Fruit fly (Drosophila melanogaster) whole organism, wandering third instar larva: ENCODE data around the gene yuri.

Source experiments
- Abd-B ChIP-seq: fragments of >200 bp; optimal IDR thresholded peaks from 2 replicates; lab custom pipeline; 2017; ENCODE audit warnings: missing biosample characterization, missing genetic modification characterization
- CG32264 ChIP-seq: fragments of 200-800 bp; sonication (Bioruptor generic); optimal IDR thresholded peaks from 2 replicates; lab custom pipeline; 2016; ENCODE audit warnings: missing biosample characterization, missing genetic modification characterization
- CG9705 ChIP-seq: fragments of 200-800 bp; sonication (Bioruptor generic); optimal IDR thresholded peaks from 2 replicates; lab custom pipeline; 2018; ENCODE audit warnings: missing biosample characterization, mild to moderate bottlenecking, missing genetic modification characterization
- CrebA ChIP-seq: fragments of 200-800 bp; sonication (Bioruptor generic); optimal IDR thresholded peaks from 2 replicates; lab custom pipeline; 2016; ENCODE audit warnings: missing biosample characterization, mild to moderate bottlenecking, missing genetic modification characterization, borderline replicate concordance
- Dfd ChIP-seq: fragments of >200 bp; optimal IDR thresholded peaks from 2 replicates; lab custom pipeline; 2017; ENCODE audit warnings: missing biosample characterization, missing genetic modification characterization
- Dif ChIP-seq: fragments of 200-275, 200-300 bp; sonication (Bioruptor generic); optimal IDR thresholded peaks from 2 replicates; lab custom pipeline; 2018; ENCODE audit warnings: missing biosample characterization, missing genetic modification characterization; ENCODE audit not compliant: partially characterized antibody
- GATAd ChIP-seq: sonication (Bioruptor generic); optimal IDR thresholded peaks from 2 replicates; lab custom pipeline; 2016; ENCODE audit warnings: missing biosample characterization, missing genetic modification characterization
- HLH106 ChIP-seq: fragments of 200-800 bp; optimal IDR thresholded peaks from 3 replicates; lab custom pipeline; 2019; ENCODE audit warnings: missing biosample characterization, mild to moderate bottlenecking, missing genetic modification characterization, moderate library complexity
- Hnf4 ChIP-seq: fragments of 200-800 bp; sonication (Bioruptor generic); optimal IDR thresholded peaks from 2 replicates; lab custom pipeline; 2016; ENCODE audit warnings: missing biosample characterization, mild to moderate bottlenecking, missing genetic modification characterization
- Hr78 ChIP-seq: fragments of >200 bp; optimal IDR thresholded peaks from 2 replicates; lab custom pipeline; 2017; ENCODE audit warnings: missing biosample characterization, missing genetic modification characterization
- Hr83 ChIP-seq: fragments of 200-300 bp; sonication (Bioruptor generic); optimal IDR thresholded peaks from 2 replicates; lab custom pipeline; 2016; ENCODE audit warnings: missing biosample characterization, mild to moderate bottlenecking, missing genetic modification characterization, moderate library complexity; ENCODE audit not compliant: poor library complexity, severe bottlenecking
- Jra ChIP-seq: sonication (Bioruptor generic); optimal IDR thresholded peaks from 2 replicates; lab custom pipeline; 2016; ENCODE audit warnings: missing biosample characterization, missing genetic modification characterization
- Mio ChIP-seq: sonication (Bioruptor generic); optimal IDR thresholded peaks from 2 replicates; lab custom pipeline; 2016; ENCODE audit warnings: missing biosample characterization, missing genetic modification characterization
- Myc ChIP-seq: fragments of >200 bp; optimal IDR thresholded peaks from 2 replicates; lab custom pipeline; 2017
- N ChIP-seq: fragments of >200 bp; optimal IDR thresholded peaks from 2 replicates; lab custom pipeline; 2018; ENCODE audit warnings: missing biosample characterization, missing external identifiers, missing genetic modification characterization
- OdsH ChIP-seq: fragments of 200-800 bp; sonication (Bioruptor generic); optimal IDR thresholded peaks from 2 replicates; lab custom pipeline; 2016; ENCODE audit warnings: missing biosample characterization, mild to moderate bottlenecking, missing genetic modification characterization
- Rel ChIP-seq, 2 experiments: fragments of 200-800 bp; sonication (Bioruptor generic) in 1 of 2; optimal IDR thresholded peaks; 2 replicates in 1 of 2; 3 replicates in 1 of 2; lab custom pipeline; 2016 to 2019; ENCODE audit warnings: mild to moderate bottlenecking in 2 of 2, missing biosample characterization in 2 of 2, missing genetic modification characterization in 2 of 2, moderate library complexity in 1 of 2
- Sp1 ChIP-seq: fragments of 200-800 bp; sonication (Bioruptor generic); optimal IDR thresholded peaks from 3 replicates; lab custom pipeline; 2019; ENCODE audit warnings: missing biosample characterization, mild to moderate bottlenecking, missing genetic modification characterization, moderate library complexity
- Vsx2 ChIP-seq: fragments of 200-300, 225-300 bp; sonication (Bioruptor generic); optimal IDR thresholded peaks from 2 replicates; lab custom pipeline; 2018; ENCODE audit warnings: missing biosample characterization, missing genetic modification characterization; ENCODE audit not compliant: partially characterized antibody
- br ChIP-seq: fragments of 200-800 bp; sonication (Bioruptor generic); optimal IDR thresholded peaks from 2 replicates; lab custom pipeline; 2016; ENCODE audit warnings: missing biosample characterization, missing genetic modification characterization
- dl ChIP-seq, 2 experiments: fragments of 175-275, 200-275 bp in 1 of 2; fragments of 200-275 bp in 1 of 2; sonication (Bioruptor generic); optimal IDR thresholded peaks; lab custom pipeline; 2018; ENCODE audit warnings: mild to moderate bottlenecking in 2 of 2, missing biosample characterization in 2 of 2, missing genetic modification characterization in 2 of 2, moderate library complexity in 2 of 2; ENCODE audit not compliant: partially characterized antibody in 2 of 2, insufficient read depth in 1 of 2
- dmrt93B ChIP-seq: fragments of 200-800 bp; sonication (Bioruptor generic); optimal IDR thresholded peaks from 2 replicates; lab custom pipeline; 2018; ENCODE audit warnings: missing biosample characterization, mild to moderate bottlenecking, missing genetic modification characterization
- dsf ChIP-seq: sonication (Bioruptor generic); optimal IDR thresholded peaks from 2 replicates; lab custom pipeline; 2016; ENCODE audit warnings: missing biosample characterization, missing genetic modification characterization, borderline replicate concordance
- ey ChIP-seq: fragments of 200-800 bp; sonication (Bioruptor generic); optimal IDR thresholded peaks from 2 replicates; lab custom pipeline; 2016; ENCODE audit warnings: missing biosample characterization, missing genetic modification characterization
- foxo ChIP-seq, 2 experiments: fragments of 200-800 bp; sonication (Bioruptor generic); optimal IDR thresholded peaks; 2 replicates in 1 of 2; 3 replicates in 1 of 2; lab custom pipeline; 2016 to 2017; ENCODE audit warnings: missing biosample characterization in 2 of 2, missing genetic modification characterization in 2 of 2
- fru ChIP-seq: fragments of 200-800 bp; sonication (Bioruptor generic); optimal IDR thresholded peaks from 3 replicates; lab custom pipeline; 2016; ENCODE audit warnings: missing biosample characterization, mild to moderate bottlenecking, missing genetic modification characterization
- h ChIP-seq: fragments of 200-800 bp; sonication (Bioruptor generic); optimal IDR thresholded peaks from 3 replicates; lab custom pipeline; 2016; ENCODE audit warnings: missing biosample characterization, mild to moderate bottlenecking, missing genetic modification characterization
- jim ChIP-seq: fragments of 175-275, 200-325 bp; sonication (Bioruptor generic); optimal IDR thresholded peaks from 2 replicates; lab custom pipeline; 2016; ENCODE audit warnings: missing biosample characterization, mild to moderate bottlenecking, missing genetic modification characterization
- lola ChIP-seq: fragments of >200 bp; optimal IDR thresholded peaks from 2 replicates; lab custom pipeline; 2017; ENCODE audit warnings: missing biosample characterization, missing genetic modification characterization
- pan ChIP-seq: fragments of >200 bp; optimal IDR thresholded peaks from 2 replicates; lab custom pipeline; 2017
- psq ChIP-seq: fragments of 200-800 bp; sonication (Bioruptor generic); optimal IDR thresholded peaks from 3 replicates; lab custom pipeline; 2017; ENCODE audit warnings: missing biosample characterization, mild to moderate bottlenecking, missing genetic modification characterization, moderate library complexity
- rgr ChIP-seq: fragments of 200-800 bp; sonication (Bioruptor generic); optimal IDR thresholded peaks from 3 replicates; lab custom pipeline; 2016; ENCODE audit warnings: missing biosample characterization, mild to moderate bottlenecking, missing genetic modification characterization
- sage ChIP-seq: fragments of 200-800 bp; sonication (Bioruptor generic); optimal IDR thresholded peaks from 2 replicates; lab custom pipeline; 2016; ENCODE audit warnings: missing biosample characterization, mild to moderate bottlenecking, missing genetic modification characterization
- sv ChIP-seq: fragments of 200-800 bp; sonication (Bioruptor generic); optimal IDR thresholded peaks from 3 replicates; lab custom pipeline; 2016; ENCODE audit warnings: missing biosample characterization, missing genetic modification characterization
- tai ChIP-seq: sonication (Bioruptor generic); optimal IDR thresholded peaks from 2 replicates; lab custom pipeline; 2016; ENCODE audit warnings: missing biosample characterization, missing genetic modification characterization
- usp ChIP-seq: fragments of >200 bp; optimal IDR thresholded peaks from 2 replicates; lab custom pipeline; 2017; ENCODE audit warnings: missing biosample characterization, missing genetic modification characterization
- woc ChIP-seq: sonication (Bioruptor generic); optimal IDR thresholded peaks from 2 replicates; lab custom pipeline; 2016; ENCODE audit warnings: missing biosample characterization, mild to moderate bottlenecking, missing genetic modification characterization

The yuri gene

dm6 chr2L:15304359-15304758 lies 39.9 kb upstream of the yuri start:
- TF ChIP-seq foxo (GFP tag; optimal IDR thresholded peaks at IDR 0.05; lab: Kevin White, UChicago) (peak in 1 of 2 experiments; percentile 67), Dif (GFP tag; lab: Kevin White, UChicago) (no peak), Myc (lab: Kevin White, UChicago) (no peak), Jra (GFP tag; lab: Kevin White, UChicago) (peak; percentile 33), lola (GFP tag; lab: Kevin White, UChicago) (no peak), dmrt93B (GFP tag; lab: Kevin White, UChicago) (peak; percentile 38), Hr83 (GFP tag; lab: Kevin White, UChicago) (no peak), dsf (GFP tag; lab: Kevin White, UChicago) (no peak), Mio (GFP tag; lab: Kevin White, UChicago) (no peak), h (GFP tag; lab: Kevin White, UChicago) (peak; percentile 74), rgr (GFP tag; lab: Kevin White, UChicago) (peak; percentile 53), sage (GFP tag; lab: Kevin White, UChicago) (no peak), Vsx2 (GFP tag; lab: Kevin White, UChicago) (no peak), fru (GFP tag; lab: Kevin White, UChicago) (peak; percentile 76), GATAd (GFP tag; lab: Kevin White, UChicago) (no peak), usp (GFP tag; lab: Kevin White, UChicago) (no peak), dl (GFP tag; optimal IDR thresholded peaks at IDR 0.05; lab: Kevin White, UChicago; ENCODE audit: insufficient read depth in 1 of 2, partially characterized antibody in 2 of 2) (no peak), HLH106 (tag; lab: Kevin White, UChicago) (peak; percentile 63), woc (GFP tag; lab: Kevin White, UChicago) (peak; percentile 62), CG9705 (GFP tag; lab: Kevin White, UChicago) (no peak), CG32264 (GFP tag; lab: Kevin White, UChicago) (no peak), br (peak; percentile 54), Hr78 (GFP tag; lab: Kevin White, UChicago) (no peak), ey (peak; percentile 23), N (no peak), Abd-B (GFP tag; lab: Kevin White, UChicago) (no peak), tai (GFP tag; lab: Kevin White, UChicago) (no peak), sv (GFP tag; lab: Kevin White, UChicago) (no peak), Dfd (GFP tag; lab: Kevin White, UChicago) (no peak), CrebA (no peak), Hnf4 (peak; percentile 28), psq (GFP tag; lab: Kevin White, UChicago) (peak; percentile 68), Sp1 (GFP tag; lab: Kevin White, UChicago) (peak; percentile 72), OdsH (GFP tag; lab: Kevin White, UChicago) (peak; percentile 69)

DNA sequence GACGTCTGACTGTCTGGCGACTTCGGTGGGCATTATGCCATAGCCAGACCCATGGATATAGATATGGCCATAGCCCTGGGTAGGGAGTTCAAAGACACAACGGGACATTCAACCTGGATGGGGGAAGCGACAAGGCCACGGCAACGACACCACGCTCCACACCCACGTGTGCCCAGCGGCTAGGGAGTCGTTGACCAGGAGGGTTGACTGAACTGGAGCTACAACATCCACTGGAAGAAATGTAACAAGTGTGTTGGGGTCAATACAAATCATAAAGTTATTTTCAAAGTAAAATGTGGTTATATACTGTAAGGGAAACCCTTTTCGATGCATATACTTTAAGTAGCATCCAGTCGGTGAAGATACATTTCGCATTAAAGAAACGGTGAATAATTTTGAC lies 37.3 kb upstream of the yuri start:
- no peak for TF ChIP-seq foxo (GFP tag; optimal IDR thresholded peaks at IDR 0.05; lab: Kevin White, UChicago)
- no peak for TF ChIP-seq ey
- no peak for TF ChIP-seq CrebA
- no peak for TF ChIP-seq dmrt93B (GFP tag; lab: Kevin White, UChicago)
- no peak for TF ChIP-seq CG32264 (GFP tag; lab: Kevin White, UChicago)
- no peak for TF ChIP-seq rgr (GFP tag; lab: Kevin White, UChicago)
- no peak for TF ChIP-seq Hr83 (GFP tag; lab: Kevin White, UChicago)
- no peak for TF ChIP-seq woc (GFP tag; lab: Kevin White, UChicago)
- TF ChIP-seq Vsx2 (GFP tag; lab: Kevin White, UChicago), result no peak
- TF ChIP-seq GATAd (GFP tag; lab: Kevin White, UChicago), result no peak
- TF ChIP-seq pan (lab: Kevin White, UChicago), result no peak
- no peak for TF ChIP-seq tai (GFP tag; lab: Kevin White, UChicago)
- no peak for TF ChIP-seq dsf (GFP tag; lab: Kevin White, UChicago)
- no peak for TF ChIP-seq Sp1 (GFP tag; lab: Kevin White, UChicago)
- TF ChIP-seq, all 38 proteins: peak for 0

DNA sequence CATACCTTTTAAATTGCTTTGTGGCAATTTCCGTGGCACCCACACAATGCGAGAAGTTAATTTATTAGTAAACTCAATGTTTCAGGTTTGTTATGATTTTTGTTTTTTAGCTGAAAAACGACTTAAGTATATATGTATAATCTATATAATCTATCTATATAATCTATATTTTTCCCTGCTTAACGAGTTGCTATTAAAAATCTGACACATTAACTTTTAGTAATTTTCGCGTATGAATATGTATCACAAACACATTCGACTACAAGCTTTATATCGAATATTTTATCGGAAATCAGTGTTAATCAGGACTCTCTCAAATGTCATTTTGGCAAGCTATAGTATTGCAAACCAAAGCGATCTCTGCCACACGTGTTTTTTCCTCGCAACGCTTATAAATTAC lies 33.0 kb upstream of the yuri start, which contains the start of gene CG15262:
Gene CG15262 (plus strand): TSS at position 301 of the 400 bp plus-strand sequence.
- TF ChIP-seq psq (GFP tag; lab: Kevin White, UChicago), result no peak
- no peak for TF ChIP-seq dl (GFP tag; optimal IDR thresholded peaks at IDR 0.05; lab: Kevin White, UChicago; ENCODE audit: insufficient read depth in 1 of 2, partially characterized antibody in 2 of 2)
- no peak for TF ChIP-seq Vsx2 (GFP tag; lab: Kevin White, UChicago)
- no peak for TF ChIP-seq jim
- TF ChIP-seq Mio (GFP tag; lab: Kevin White, UChicago), result no peak
- no peak for TF ChIP-seq pan (lab: Kevin White, UChicago)
- TF ChIP-seq Sp1 (GFP tag; lab: Kevin White, UChicago), result no peak
- no peak for TF ChIP-seq Dfd (GFP tag; lab: Kevin White, UChicago)
- no peak for TF ChIP-seq lola (GFP tag; lab: Kevin White, UChicago)
- TF ChIP-seq br, result no peak
- no peak for TF ChIP-seq dsf (GFP tag; lab: Kevin White, UChicago)
- TF ChIP-seq Dif (GFP tag; lab: Kevin White, UChicago), result no peak
- no peak for TF ChIP-seq HLH106 (tag; lab: Kevin White, UChicago)
- no peak for TF ChIP-seq Abd-B (GFP tag; lab: Kevin White, UChicago)
- TF ChIP-seq Hr78 (GFP tag; lab: Kevin White, UChicago), result no peak
- no peak for TF ChIP-seq CrebA
- TF ChIP-seq Rel (GFP tag; optimal IDR thresholded peaks at IDR 0.05; lab: Kevin White, UChicago), result no peak
- TF ChIP-seq Rel (tag; optimal IDR thresholded peaks at IDR 0.05; lab: Kevin White, UChicago), result no peak
- TF ChIP-seq rgr (GFP tag; lab: Kevin White, UChicago), result no peak
- no peak for TF ChIP-seq CG9705 (GFP tag; lab: Kevin White, UChicago)
- no peak for TF ChIP-seq N
